Fruit fly (Drosophila melanogaster): Measurements from ENCODE around the gene Es2.
A peak's percentile ranks its signal among the peaks of the same experiment; 100 is the strongest.

Es2 gene

dm6 chrX:8496362-8496761, 35.1 kb downstream of the Es2 start:
- peak; percentile 77 for TF ChIP-seq exex (tag; optimal IDR thresholded peaks at IDR 0.05)
- TF ChIP-seq CG13287 (GFP tag; IDR thresholded peaks at IDR 0.05; ENCODE audit: partially characterized antibody) = no peak
- peak; percentile 62 for TF ChIP-seq mirr (GFP tag; optimal IDR thresholded peaks at IDR 0.05)
- no peak for TF ChIP-seq HLH3B (GFP tag; IDR thresholded peaks at IDR 0.05)
- no peak for TF ChIP-seq row (GFP tag; IDR thresholded peaks at IDR 0.05)
- no peak for TF ChIP-seq Dfd (GFP tag; optimal IDR thresholded peaks at IDR 0.05)
- TF ChIP-seq sd (tag; optimal IDR thresholded peaks at IDR 0.05) = peak; percentile 31
- peak in 1 of 2 experiments; percentile 55 for TF ChIP-seq Pdp1 (GFP tag; optimal IDR thresholded peaks at IDR 0.05)

- TF ChIP-seq Nf-YC (tag; optimal IDR thresholded peaks at IDR 0.05) = no peak
- TF ChIP-seq pnt (GFP tag; optimal IDR thresholded peaks at IDR 0.05) = no peak
- peak; percentile 58 for TF ChIP-seq exex (tag; optimal IDR thresholded peaks at IDR 0.05)
- TF ChIP-seq ham (GFP tag; IDR thresholded peaks at IDR 0.05) = no peak
- TF ChIP-seq sug (tag; optimal IDR thresholded peaks at IDR 0.05) = peak; percentile 12
- TF ChIP-seq cwo (GFP tag; optimal IDR thresholded peaks at IDR 0.05) = peak; percentile 60
- TF ChIP-seq CG4404 (GFP tag; IDR thresholded peaks at IDR 0.05) = no peak
- no peak for TF ChIP-seq CG7786 (GFP tag; optimal IDR thresholded peaks at IDR 0.05)
- peak; percentile 40 for TF ChIP-seq Med (GFP tag)
- no peak for TF ChIP-seq Hand (GFP tag; optimal IDR thresholded peaks at IDR 0.05)
- no peak for TF ChIP-seq NfI (GFP tag; optimal IDR thresholded peaks at IDR 0.05)
- TF ChIP-seq Lim3 (GFP tag; IDR thresholded peaks at IDR 0.05) = no peak
- TF ChIP-seq CG2120 (GFP tag; optimal IDR thresholded peaks at IDR 0.05) = peak; percentile 3
- peak; percentile 48 for TF ChIP-seq mirr (GFP tag; optimal IDR thresholded peaks at IDR 0.05)
- peak; percentile 63 for TF ChIP-seq grn (GFP tag; optimal IDR thresholded peaks at IDR 0.05)
- no peak for TF ChIP-seq Hmr (GFP tag; optimal IDR thresholded peaks at IDR 0.05)
- TF ChIP-seq CG11560 (tag; IDR thresholded peaks at IDR 0.05) = no peak
- TF ChIP-seq Hey (tag; optimal IDR thresholded peaks at IDR 0.05) = peak; percentile 11
- TF ChIP-seq row (GFP tag; IDR thresholded peaks at IDR 0.05) = 0 out of 3 replicates have a peak, but pooled peaks have one; percentile 11
- TF ChIP-seq bsh (GFP tag; optimal IDR thresholded peaks at IDR 0.05) = no peak
- no peak for TF ChIP-seq CG3407 (GFP tag; optimal IDR thresholded peaks at IDR 0.05)
- no peak for TF ChIP-seq bab2 (GFP tag; optimal IDR thresholded peaks at IDR 0.05)
Measured at dm6 chrX:8497604-8498232, 36.4 kb downstream of the Es2 start.

- TF ChIP-seq cg (GFP tag; optimal IDR thresholded peaks at IDR 0.05) (no peak), Deaf1 (tag; optimal IDR thresholded peaks at IDR 0.05) (no peak), CG6689 (GFP tag; IDR thresholded peaks at IDR 0.05) (no peak), peb (GFP tag; IDR thresholded peaks at IDR 0.05) (no peak), ftz-f1 (GFP tag; optimal IDR thresholded peaks at IDR 0.05) (no peak), Elba2 (GFP tag; optimal IDR thresholded peaks at IDR 0.05) (no peak), lab (GFP tag; optimal IDR thresholded peaks at IDR 0.05) (peak; percentile 28), slp2 (GFP tag; optimal IDR thresholded peaks at IDR 0.05) (peak; percentile 19), gcm2 (GFP tag; optimal IDR thresholded peaks at IDR 0.05) (no peak), Vsx1 (GFP tag; optimal IDR thresholded peaks at IDR 0.05) (no peak), CG13123 (GFP tag; optimal IDR thresholded peaks at IDR 0.05) (no peak), CG30403 (GFP tag; optimal IDR thresholded peaks at IDR 0.05) (no peak), BEAF-32 (GFP tag; optimal IDR thresholded peaks at IDR 0.05) (no peak), Camta (GFP tag; optimal IDR thresholded peaks at IDR 0.05) (no peak), cad (GFP tag; optimal IDR thresholded peaks at IDR 0.05) (no peak), CrebB (tag; optimal IDR thresholded peaks at IDR 0.05) (no peak), CG11398 (GFP tag; optimal IDR thresholded peaks at IDR 0.05) (no peak), eve (GFP tag; optimal IDR thresholded peaks at IDR 0.05) (no peak), CG3065 (GFP tag; optimal IDR thresholded peaks at IDR 0.05) (no peak), CG9437 (GFP tag; optimal IDR thresholded peaks at IDR 0.05) (no peak), h (optimal IDR thresholded peaks at IDR 0.05) (no peak), klu (GFP tag; IDR thresholded peaks at IDR 0.05) (no peak), CG11695 (GFP tag; IDR thresholded peaks at IDR 0.05) (0 out of 3 replicates have a peak, but pooled peaks have one; percentile 25)
Measured at dm6 chrX:8499151-8499550, 37.9 kb downstream of the Es2 start.
